Worm (Caenorhabditis elegans) whole organism, L2 larva: Measurements from ENCODE around the gene chpf-1.

Experiments
- aly-2 ChIP-seq: fragments of 150-350 bp; optimal IDR thresholded peaks from 2 replicates; lab custom pipeline; 2014; ENCODE audit warnings: missing biosample characterization, missing genetic modification characterization
- elt-1 ChIP-seq: fragments of 150-350 bp; optimal IDR thresholded peaks from 2 replicates; lab custom pipeline; 2014; ENCODE audit warnings: missing biosample characterization, missing genetic modification characterization
- nhr-10 ChIP-seq: sonication (generic microtip); optimal IDR thresholded peaks from 2 replicates; lab custom pipeline; 2017; ENCODE audit warnings: missing biosample characterization, missing genetic modification characterization
- snpc-4 ChIP-seq: fragments of 150-350 bp; optimal IDR thresholded peaks from 2 replicates; lab custom pipeline; 2014; ENCODE audit warnings: missing biosample characterization, missing genetic modification characterization
- unc-55 ChIP-seq: fragments of 150-350 bp; sonication (generic microtip); optimal IDR thresholded peaks from 3 replicates; lab custom pipeline; 2014; ENCODE audit warnings: missing biosample characterization, missing genetic modification reagents, missing genetic modification characterization

DNA sequence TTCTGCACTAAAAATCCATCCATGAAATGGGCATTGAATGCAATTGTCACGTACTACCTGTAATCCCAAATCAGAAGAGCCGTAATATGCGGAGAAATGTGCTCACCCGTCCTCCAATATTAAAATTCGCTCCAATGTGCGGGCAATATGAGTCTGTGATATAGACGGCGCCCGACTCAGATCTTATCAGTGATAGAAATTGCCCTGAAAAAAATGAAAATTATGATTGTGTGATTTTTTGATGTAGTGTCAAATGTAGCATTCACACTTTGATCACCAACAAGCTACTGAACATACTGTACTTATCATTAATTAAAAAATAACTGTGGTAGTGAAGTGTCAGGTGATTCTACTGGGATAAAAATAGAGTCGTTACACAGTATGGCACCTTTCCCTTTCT lies 21.3 kb upstream of the chpf-1 start:
- TF ChIP-seq snpc-4 (tag; lab: Kevin White, UChicago): no peak
- no peak for TF ChIP-seq nhr-10 (tag; lab: Kevin White, UChicago)
- no peak for TF ChIP-seq elt-1 (tag; lab: Kevin White, UChicago)
- TF ChIP-seq unc-55: no peak
- TF ChIP-seq aly-2 (tag; lab: Kevin White, UChicago): no peak
